Worm (Caenorhabditis elegans) whole organism, young adult: Measurements from ENCODE around the gene Y116A8A.4.
"Not testable (repeated sequence)": the region's sequence is repeated elsewhere in the genome, so short reads cannot be mapped to it uniquely, and the experiment has no call there.

Source experiments
- C17E4.6 ChIP-seq: fragments of 200-800 bp; sonication (Bioruptor generic); IDR thresholded peaks from 2 replicates; pipeline ENCODE4 v1.3.6; 2022; ENCODE audit warnings: missing genetic modification reagents, missing genetic modification characterization, missing compliant biosample characterization
- D2030.7 ChIP-seq: fragments of 200-800 bp; sonication (Bioruptor generic); IDR thresholded peaks from 2 replicates; pipeline ENCODE4 v1.3.6; 2022; ENCODE audit warnings: missing genetic modification reagents, missing genetic modification characterization, missing compliant biosample characterization
- F33H1.4 ChIP-seq: fragments of 200-800 bp; sonication (Bioruptor generic); IDR thresholded peaks from 2 replicates; pipeline ENCODE4 v1.3.6; 2022; ENCODE audit warnings: missing genetic modification reagents, missing genetic modification characterization, missing compliant biosample characterization
- F57A8.1 ChIP-seq: fragments of 200-800 bp; sonication (Bioruptor generic); optimal IDR thresholded peaks from 2 replicates; lab custom pipeline; 2018; ENCODE audit warnings: mild to moderate bottlenecking, missing genetic modification characterization, moderate library complexity, missing compliant biosample characterization
- T07F8.4 ChIP-seq: sonication (generic microtip); optimal IDR thresholded peaks from 2 replicates; lab custom pipeline; 2016; ENCODE audit warnings: mild to moderate bottlenecking, missing genetic modification characterization, moderate library complexity, missing compliant biosample characterization
- Y67H2A.10 ChIP-seq: fragments of 200-800 bp; sonication (Bioruptor generic); conservative IDR thresholded peaks from 2 replicates; pipeline ENCODE4 v1.3.6; 2022; ENCODE audit warnings: missing genetic modification reagents, missing genetic modification characterization, missing compliant biosample characterization
- Y79H2A.3 ChIP-seq: fragments of 200-800 bp; sonication (Bioruptor generic); conservative IDR thresholded peaks from 2 replicates; pipeline ENCODE4 v1.3.6; 2022; ENCODE audit warnings: missing genetic modification reagents, missing genetic modification characterization, missing compliant biosample characterization
- attf-5 ChIP-seq: fragments of 200-800 bp; sonication (Bioruptor generic); optimal IDR thresholded peaks from 2 replicates; lab custom pipeline; 2018; ENCODE audit warnings: mild to moderate bottlenecking, missing genetic modification characterization, missing compliant biosample characterization
- attf-6 ChIP-seq: fragments of 200-800 bp; sonication (Bioruptor generic); IDR thresholded peaks from 2 replicates; pipeline ENCODE4 v1.3.6; 2022; ENCODE audit warnings: missing genetic modification reagents, missing genetic modification characterization, missing compliant biosample characterization
- bed-2 ChIP-seq: fragments of 200-800 bp; sonication (Bioruptor generic); IDR thresholded peaks from 2 replicates; pipeline ENCODE4 v1.3.6; 2022; ENCODE audit warnings: missing genetic modification reagents, missing genetic modification characterization, missing compliant biosample characterization
- cebp-2 ChIP-seq: fragments of 200-800 bp; sonication (Bioruptor generic); IDR thresholded peaks from 2 replicates; pipeline ENCODE4 v1.3.6; 2022; ENCODE audit warnings: missing genetic modification characterization, missing compliant biosample characterization
- ceh-40 ChIP-seq: fragments of 200-800 bp; sonication (Bioruptor generic); IDR thresholded peaks from 2 replicates; pipeline ENCODE4 v1.3.6; 2022; ENCODE audit warnings: missing genetic modification characterization, missing compliant biosample characterization
- ceh-91 ChIP-seq: fragments of 200-800 bp; sonication (Bioruptor generic); IDR thresholded peaks from 2 replicates; pipeline ENCODE4 v1.3.6; 2022; ENCODE audit warnings: missing genetic modification reagents, missing genetic modification characterization, missing compliant biosample characterization
- die-1 ChIP-seq: sonication (generic microtip); optimal IDR thresholded peaks from 2 replicates; lab custom pipeline; 2016; ENCODE audit warnings: missing genotype, mild to moderate bottlenecking, missing genetic modification characterization, missing compliant biosample characterization
- dpl-1 ChIP-seq: fragments of 150-350 bp; optimal IDR thresholded peaks from 2 replicates; lab custom pipeline; 2014; ENCODE audit warnings: missing biosample characterization, missing genetic modification reagents, missing genetic modification characterization
- efl-1 ChIP-seq: fragments of 150-350 bp; optimal IDR thresholded peaks from 2 replicates; lab custom pipeline; 2014; ENCODE audit warnings: missing biosample characterization, missing genetic modification reagents, missing genetic modification characterization
- egl-18 ChIP-seq: fragments of 200-800 bp; sonication (Bioruptor generic); IDR thresholded peaks from 2 replicates; pipeline ENCODE4 v1.3.6; 2022; ENCODE audit warnings: missing genetic modification reagents, missing genetic modification characterization, missing compliant biosample characterization
- ets-4 ChIP-seq: fragments of 200-800 bp; sonication (Bioruptor generic); optimal IDR thresholded peaks from 2 replicates; lab custom pipeline; 2018; ENCODE audit warnings: mild to moderate bottlenecking, missing genetic modification characterization, missing compliant biosample characterization
- hmg-1.2 ChIP-seq: fragments of 200-800 bp; sonication (Bioruptor generic); IDR thresholded peaks from 2 replicates; pipeline ENCODE4 v1.3.6; 2022; ENCODE audit warnings: missing genetic modification reagents, missing genetic modification characterization, missing compliant biosample characterization
- hrde-1 ChIP-seq: sonication (generic microtip); optimal IDR thresholded peaks from 2 replicates; lab custom pipeline; 2016; ENCODE audit warnings: missing genetic modification characterization, mild to moderate bottlenecking, missing compliant biosample characterization, moderate library complexity, missing genotype, missing genetic modification reagents, borderline replicate concordance
- hsf-1 ChIP-seq: fragments of 200-800 bp; sonication (Bioruptor generic); IDR thresholded peaks from 2 replicates; pipeline ENCODE4 v1.3.6; 2022; ENCODE audit warnings: missing genetic modification reagents, missing genetic modification characterization, missing compliant biosample characterization
- let-607 ChIP-seq, 2 experiments: fragments of 200-800 bp in 1 of 2; sonication (Bioruptor generic) in 1 of 2; sonication (generic microtip) in 1 of 2; optimal IDR thresholded peaks; 2 replicates each; lab custom pipeline; 2016 to 2018; ENCODE audit warnings: mild to moderate bottlenecking in 2 of 2, missing compliant biosample characterization in 2 of 2, missing genetic modification characterization in 2 of 2, moderate library complexity in 2 of 2, missing genotype in 1 of 2
- lin-40 ChIP-seq: sonication (generic microtip); optimal IDR thresholded peaks from 2 replicates; lab custom pipeline; 2016; ENCODE audit warnings: missing genetic modification characterization, mild to moderate bottlenecking, missing compliant biosample characterization, missing genotype, missing genetic modification reagents
- lir-1 ChIP-seq: fragments of 200-800 bp; sonication (Bioruptor generic); conservative IDR thresholded peaks from 2 replicates; pipeline ENCODE4 v1.3.6; 2022; ENCODE audit warnings: missing genetic modification reagents, missing genetic modification characterization, missing compliant biosample characterization
- lsl-1 ChIP-seq: fragments of 200-800 bp; sonication (Bioruptor generic); optimal IDR thresholded peaks from 2 replicates; lab custom pipeline; 2018; ENCODE audit warnings: mild to moderate bottlenecking, missing genetic modification characterization, moderate library complexity, missing compliant biosample characterization
- lsy-27 ChIP-seq: sonication (generic microtip); optimal IDR thresholded peaks from 2 replicates; lab custom pipeline; 2017; ENCODE audit warnings: missing genetic modification characterization, mild to moderate bottlenecking, missing compliant biosample characterization, antibody characterized with exemption, missing genotype, borderline replicate concordance; ENCODE audit not compliant: insufficient read depth
- madf-3 ChIP-seq: fragments of 200-800 bp; sonication (Bioruptor generic); IDR thresholded peaks from 2 replicates; pipeline ENCODE4 v1.3.6; 2022; ENCODE audit warnings: missing genetic modification reagents, missing genetic modification characterization, missing compliant biosample characterization
- madf-8 ChIP-seq: fragments of 200-800 bp; sonication (Bioruptor generic); conservative IDR thresholded peaks from 2 replicates; pipeline ENCODE4 v1.3.6; 2022; ENCODE audit warnings: missing genetic modification reagents, missing genetic modification characterization, missing compliant biosample characterization
- mcd-1 ChIP-seq: fragments of 200-800 bp; sonication (Bioruptor generic); IDR thresholded peaks from 2 replicates; pipeline ENCODE4 v1.3.6; 2022; ENCODE audit warnings: missing genetic modification reagents, missing genetic modification characterization, missing compliant biosample characterization
- nfyb-1 ChIP-seq: fragments of 200-800 bp; sonication (Bioruptor generic); IDR thresholded peaks from 2 replicates; pipeline ENCODE4 v1.3.6; 2022; ENCODE audit warnings: missing genetic modification reagents, missing genetic modification characterization, missing compliant biosample characterization
- nhr-120 ChIP-seq: fragments of 200-800 bp; sonication (Bioruptor generic); IDR thresholded peaks from 2 replicates; pipeline ENCODE4 v1.3.6; 2022; ENCODE audit warnings: missing genetic modification characterization, missing compliant biosample characterization
- nhr-179 ChIP-seq: sonication (generic microtip); optimal IDR thresholded peaks from 2 replicates; lab custom pipeline; 2016; ENCODE audit warnings: mild to moderate bottlenecking, missing genetic modification characterization, missing compliant biosample characterization
- nhr-27 ChIP-seq: fragments of 200-800 bp; sonication (Bioruptor generic); optimal IDR thresholded peaks from 2 replicates; lab custom pipeline; 2018; ENCODE audit warnings: mild to moderate bottlenecking, missing genetic modification characterization, moderate library complexity, missing compliant biosample characterization
- rcor-1 ChIP-seq: fragments of 200-800 bp; sonication (Bioruptor generic); IDR thresholded peaks from 2 replicates; pipeline ENCODE4 v1.3.6; 2022; ENCODE audit warnings: missing genetic modification reagents, missing genetic modification characterization, missing compliant biosample characterization
- sdz-38 ChIP-seq: sonication (generic microtip); optimal IDR thresholded peaks from 2 replicates; lab custom pipeline; 2016; ENCODE audit warnings: missing genotype, missing genetic modification characterization, missing compliant biosample characterization
- snpc-4 ChIP-seq, 5 experiments: fragments of 150-350 bp in 1 of 5; sonication (generic microtip) in 4 of 5; optimal IDR thresholded peaks; 2 replicates each; lab custom pipeline; 2014 to 2018; ENCODE audit warnings: missing genetic modification characterization in 5 of 5, missing biosample characterization in 3 of 5, antibody characterized with exemption in 2 of 5, mild to moderate bottlenecking in 2 of 5, missing compliant biosample characterization in 2 of 5, missing genotype in 2 of 5, moderate library complexity in 2 of 5, missing genetic modification reagents in 1 of 5
- somi-1 ChIP-seq: fragments of 200-800 bp; sonication (Bioruptor generic); optimal IDR thresholded peaks from 2 replicates; lab custom pipeline; 2018; ENCODE audit warnings: mild to moderate bottlenecking, missing genetic modification characterization, missing compliant biosample characterization
- tlf-1 ChIP-seq: fragments of 200-800 bp; sonication (Bioruptor generic); optimal IDR thresholded peaks from 2 replicates; lab custom pipeline; 2018; ENCODE audit warnings: mild to moderate bottlenecking, missing genetic modification characterization, missing compliant biosample characterization
- xnd-1 ChIP-seq: sonication (generic microtip); optimal IDR thresholded peaks from 2 replicates; lab custom pipeline; 2016; ENCODE audit warnings: missing genotype, missing genetic modification reagents, missing genetic modification characterization, missing compliant biosample characterization
- zfh-2 ChIP-seq: fragments of 200-800 bp; sonication (Bioruptor generic); conservative IDR thresholded peaks from 2 replicates; pipeline ENCODE4 v1.3.6; 2022; ENCODE audit warnings: missing genetic modification reagents, missing genetic modification characterization, missing compliant biosample characterization
- zim-3 ChIP-seq: sonication (generic microtip); optimal IDR thresholded peaks from 2 replicates; lab custom pipeline; 2017; ENCODE audit warnings: mild to moderate bottlenecking, missing genetic modification characterization, moderate library complexity, missing compliant biosample characterization
- ztf-25 ChIP-seq: fragments of 200-800 bp; sonication (Bioruptor generic); IDR thresholded peaks from 2 replicates; pipeline ENCODE4 v1.3.6; 2022; ENCODE audit warnings: missing genetic modification reagents, missing genetic modification characterization, missing compliant biosample characterization

The Y116A8A.4 gene

ce11 chrIV:16845376-16845775 is 22.7 kb downstream of the Y116A8A.4 start (continued):
- peak; percentile 21 for TF ChIP-seq lsl-1 (GFP tag; lab: Kevin White, UChicago)
- peak; percentile 88 for TF ChIP-seq Y67H2A.10
- peak; percentile 89 for TF ChIP-seq F33H1.4 (GFP tag; lab: Robert Waterston, UW)
- peak; percentile 97 for TF ChIP-seq madf-3 (GFP tag; lab: Robert Waterston, UW)
- peak; percentile 50 for TF ChIP-seq xnd-1 (tag; lab: Kevin White, UChicago)
- TF ChIP-seq efl-1 (GFP tag; lab: Kevin White, UChicago) = peak; percentile 64
- peak; percentile 96 for TF ChIP-seq bed-2 (GFP tag; lab: Robert Waterston, UW)
- peak; percentile 85; the same call in 1 of the 2 replicates for TF ChIP-seq egl-18 (GFP tag; lab: Robert Waterston, UW)
- peak; percentile 68 for TF ChIP-seq zfh-2 (GFP tag; lab: Robert Waterston, UW)
- TF ChIP-seq nfyb-1 = peak; percentile 99
- peak; percentile 91 for TF ChIP-seq Y79H2A.3 (GFP tag; lab: Robert Waterston, UW)
- peak; percentile 93 for TF ChIP-seq D2030.7
- TF ChIP-seq C17E4.6 = peak; percentile 94
- peak; percentile 99 for TF ChIP-seq hmg-1.2
- peak; percentile 51 for TF ChIP-seq lin-40
- TF ChIP-seq tlf-1 (GFP tag; lab: Kevin White, UChicago) = peak; percentile 48
- TF ChIP-seq rcor-1 (GFP tag; lab: Robert Waterston, UW) = peak; percentile 96
- TF ChIP-seq let-607 (tag; optimal IDR thresholded peaks at IDR 0.05; lab: Kevin White, UChicago) = peak; percentile 52 to 74
- peak; percentile 84 for TF ChIP-seq attf-5 (GFP tag; lab: Kevin White, UChicago)
- TF ChIP-seq ceh-40 (GFP tag; lab: Robert Waterston, UW) = 0 out of 2 replicates have a peak, but pooled peaks have one; percentile 11
- peak; percentile 88 for TF ChIP-seq ztf-25
- TF ChIP-seq dpl-1 = peak; percentile 26
- TF ChIP-seq ceh-91 (GFP tag; lab: Robert Waterston, UW) = peak; percentile 94
- peak; percentile 92 for TF ChIP-seq lir-1 (GFP tag; lab: Robert Waterston, UW)
- not testable (repeated sequence) for TF ChIP-seq snpc-4 (GFP tag; optimal IDR thresholded peaks at IDR 0.05; lab: Kevin White, UChicago)
- peak in 2 of 4 experiments; percentile 60 to 83 for TF ChIP-seq snpc-4 (tag; optimal IDR thresholded peaks at IDR 0.05; lab: Kevin White, UChicago)
- TF ChIP-seq nhr-120 (GFP tag; lab: Robert Waterston, UW) = 0 out of 2 replicates have a peak, but pooled peaks have one; percentile 87
- TF ChIP-seq, all 124 proteins: peak for 65; not testable (repeated sequence) for 59

ce11 chrIV:16849078-16849477 is 26.4 kb downstream of the Y116A8A.4 start:
- peak; percentile 57; the same call in 1 of the 2 replicates for TF ChIP-seq attf-6 (GFP tag; lab: Robert Waterston, UW)
- TF ChIP-seq mcd-1 (GFP tag; lab: Robert Waterston, UW) = peak; percentile 41; the same call in 1 of the 2 replicates

ce11 chrIV:16854790-16855189 is 32.2 kb downstream of the Y116A8A.4 start, which contains the start of gene map-2:
Gene map-2, minus strand, starts transcription at chrIV:16854890.
- TF ChIP-seq snpc-4 (GFP tag; optimal IDR thresholded peaks at IDR 0.05; lab: Kevin White, UChicago) (no peak), snpc-4 (tag; optimal IDR thresholded peaks at IDR 0.05; lab: Kevin White, UChicago) (peak in 1 of 4 experiments; percentile 62), F57A8.1 (GFP tag; lab: Kevin White, UChicago) (no peak)

ce11 chrIV:16860702-16861101 is 38.1 kb downstream of the Y116A8A.4 start:
- TF ChIP-seq hsf-1 (GFP tag; lab: Robert Waterston, UW) = no peak
- TF ChIP-seq nhr-27 (tag; lab: Kevin White, UChicago) = no peak
- TF ChIP-seq cebp-2 (GFP tag; lab: Robert Waterston, UW) = no peak
- TF ChIP-seq sdz-38 (tag; lab: Kevin White, UChicago) = no peak
- no peak for TF ChIP-seq madf-8 (GFP tag; lab: Robert Waterston, UW)
- TF ChIP-seq ets-4 (GFP tag; lab: Kevin White, UChicago) = no peak
- TF ChIP-seq attf-6 (GFP tag; lab: Robert Waterston, UW) = 0 out of 2 replicates have a peak, but pooled peaks have one; percentile 50
- TF ChIP-seq lsy-27 (tag; lab: Kevin White, UChicago) = no peak
- no peak for TF ChIP-seq nhr-179 (tag; lab: Kevin White, UChicago)
- no peak for TF ChIP-seq die-1 (tag; lab: Kevin White, UChicago)
- TF ChIP-seq hrde-1 (tag; lab: Kevin White, UChicago) = no peak
- TF ChIP-seq T07F8.4 (tag; lab: Kevin White, UChicago) = no peak
- TF ChIP-seq zim-3 (tag; lab: Kevin White, UChicago) = peak; percentile 3
- TF ChIP-seq zfh-2 (GFP tag; lab: Robert Waterston, UW) = peak; percentile 73
- no peak for TF ChIP-seq somi-1 (GFP tag; lab: Kevin White, UChicago)
- TF ChIP-seq egl-18 (GFP tag; lab: Robert Waterston, UW) = no peak
